Worm (Caenorhabditis elegans) whole organism, early embryonic: Measurements from ENCODE around the gene srz-37.

Source experiments
- F13C5.2 ChIP-seq: sonication (generic microtip); optimal IDR thresholded peaks from 2 replicates; lab custom pipeline; 2017; ENCODE audit warnings: mild to moderate bottlenecking, missing genetic modification characterization, inconsistent platforms, missing compliant biosample characterization
- aly-1 ChIP-seq: sonication (generic microtip); optimal IDR thresholded peaks from 2 replicates; lab custom pipeline; 2016; ENCODE audit warnings: missing genetic modification characterization, missing compliant biosample characterization
- pes-1 ChIP-seq: fragments of 200-800 bp; sonication (Bioruptor generic); IDR thresholded peaks from 2 replicates; pipeline ENCODE4 v1.3.6; 2022; ENCODE audit warnings: missing genetic modification reagents, missing genetic modification characterization, missing compliant biosample characterization

- TF ChIP-seq pes-1 (GFP tag; lab: Robert Waterston, UW) (no peak), aly-1 (no peak), F13C5.2 (no peak)
Observed at ce11 chrIV:3452516-3452915, 29.1 kb downstream of the srz-37 start.
